Fruit fly (Drosophila melanogaster): ENCODE results near the gene CG7296.
A peak's percentile ranks its signal among the peaks of the same experiment; 100 is the strongest.

CG7296 gene

dm6 chr2L:10671530-10671929 is 15.3 kb downstream of the CG7296 start:
- peak; percentile 41 for TF ChIP-seq Myc (optimal IDR thresholded peaks at IDR 0.05)
- TF ChIP-seq lola (GFP tag; optimal IDR thresholded peaks at IDR 0.05) = no peak

- TF ChIP-seq N (GFP tag; optimal IDR thresholded peaks at IDR 0.05) (no peak), fru (GFP tag; optimal IDR thresholded peaks at IDR 0.05) (peak; percentile 22), br (GFP tag; optimal IDR thresholded peaks at IDR 0.05) (peak; percentile 12), OdsH (GFP tag; optimal IDR thresholded peaks at IDR 0.05) (peak; percentile 19), Dif (GFP tag; optimal IDR thresholded peaks at IDR 0.05; ENCODE audit: partially characterized antibody) (no peak), Hr78 (GFP tag; optimal IDR thresholded peaks at IDR 0.05) (no peak), Mio (GFP tag; optimal IDR thresholded peaks at IDR 0.05) (no peak), dmrt93B (GFP tag; optimal IDR thresholded peaks at IDR 0.05) (no peak), Hnf4 (GFP tag; optimal IDR thresholded peaks at IDR 0.05) (peak; percentile 16), pan (optimal IDR thresholded peaks at IDR 0.05) (no peak), Vsx2 (GFP tag; optimal IDR thresholded peaks at IDR 0.05; ENCODE audit: partially characterized antibody) (no peak), dsf (GFP tag; optimal IDR thresholded peaks at IDR 0.05; ENCODE audit: borderline replicate concordance) (no peak), CrebA (GFP tag; optimal IDR thresholded peaks at IDR 0.05; ENCODE audit: borderline replicate concordance) (no peak), h (GFP tag; optimal IDR thresholded peaks at IDR 0.05) (peak; percentile 45), jim (GFP tag; optimal IDR thresholded peaks at IDR 0.05) (no peak), sv (GFP tag; optimal IDR thresholded peaks at IDR 0.05) (peak; percentile 70), dl (GFP tag; optimal IDR thresholded peaks at IDR 0.05; ENCODE audit: insufficient read depth in 1 of 2, partially characterized antibody in 2 of 2) (no peak), Myc (optimal IDR thresholded peaks at IDR 0.05) (no peak), tai (GFP tag; optimal IDR thresholded peaks at IDR 0.05) (no peak), brk (GFP tag; optimal IDR thresholded peaks at IDR 0.05) (no peak), lola (GFP tag; optimal IDR thresholded peaks at IDR 0.05) (no peak), HLH106 (tag; optimal IDR thresholded peaks at IDR 0.05) (peak; percentile 33), ey (GFP tag; optimal IDR thresholded peaks at IDR 0.05) (peak; percentile 56), rgr (GFP tag; optimal IDR thresholded peaks at IDR 0.05) (peak; percentile 54), GATAd (GFP tag; optimal IDR thresholded peaks at IDR 0.05) (no peak), foxo (GFP tag; optimal IDR thresholded peaks at IDR 0.05) (peak in 1 of 2 experiments; percentile 50)
These were observed 21.3 kb downstream of the CG7296 start for dm6 chr2L:10665603-10666002.

- TF ChIP-seq foxo (GFP tag; optimal IDR thresholded peaks at IDR 0.05) (peak in 1 of 2 experiments; percentile 35), dmrt93B (GFP tag; optimal IDR thresholded peaks at IDR 0.05) (no peak), woc (GFP tag; optimal IDR thresholded peaks at IDR 0.05) (no peak), psq (GFP tag; optimal IDR thresholded peaks at IDR 0.05) (peak; percentile 20), pan (optimal IDR thresholded peaks at IDR 0.05) (no peak), OdsH (GFP tag; optimal IDR thresholded peaks at IDR 0.05) (no peak), brk (GFP tag; optimal IDR thresholded peaks at IDR 0.05) (no peak), h (GFP tag; optimal IDR thresholded peaks at IDR 0.05) (peak; percentile 69), sv (GFP tag; optimal IDR thresholded peaks at IDR 0.05) (no peak), tai (GFP tag; optimal IDR thresholded peaks at IDR 0.05) (no peak), rgr (GFP tag; optimal IDR thresholded peaks at IDR 0.05) (peak; percentile 38)
These were observed 25.2 kb downstream of the CG7296 start, which contains the start of gene CG31871 for dm6 chr2L:10661490-10662240. CG31871 (plus strand) TSS chr2L:10662081.

- TF ChIP-seq lola (GFP tag; optimal IDR thresholded peaks at IDR 0.05) (no peak), Sp1 (GFP tag; optimal IDR thresholded peaks at IDR 0.05) (no peak), N (GFP tag; optimal IDR thresholded peaks at IDR 0.05) (no peak), rgr (GFP tag; optimal IDR thresholded peaks at IDR 0.05) (no peak), sv (GFP tag; optimal IDR thresholded peaks at IDR 0.05) (no peak), GATAd (GFP tag; optimal IDR thresholded peaks at IDR 0.05) (no peak), dsf (GFP tag; optimal IDR thresholded peaks at IDR 0.05; ENCODE audit: borderline replicate concordance) (no peak), CG9705 (GFP tag; optimal IDR thresholded peaks at IDR 0.05) (no peak), Vsx2 (GFP tag; optimal IDR thresholded peaks at IDR 0.05; ENCODE audit: partially characterized antibody) (no peak), psq (GFP tag; optimal IDR thresholded peaks at IDR 0.05) (no peak), brk (GFP tag; optimal IDR thresholded peaks at IDR 0.05) (no peak), Hr83 (GFP tag; optimal IDR thresholded peaks at IDR 0.05; ENCODE audit: poor library complexity, severe bottlenecking) (no peak), Hr78 (GFP tag; optimal IDR thresholded peaks at IDR 0.05) (no peak)
These were observed 28.9 kb downstream of the CG7296 start, which contains the start of gene CG45690 for dm6 chr2L:10657981-10658380. CG45690 (plus strand) TSS chr2L:10658281.
